Fruit fly (Drosophila melanogaster) ovary, adult (tissue): ENCODE measurements around the gene CG12071.

Experiments used
- CG17801 ChIP-seq: fragments of 200-800 bp; optimal IDR thresholded peaks from 2 replicates; lab custom pipeline; 2019; ENCODE audit warnings: missing biosample characterization, mild to moderate bottlenecking, missing genetic modification characterization, moderate library complexity; ENCODE audit not compliant: partially characterized antibody

Gene CG12071

DNA sequence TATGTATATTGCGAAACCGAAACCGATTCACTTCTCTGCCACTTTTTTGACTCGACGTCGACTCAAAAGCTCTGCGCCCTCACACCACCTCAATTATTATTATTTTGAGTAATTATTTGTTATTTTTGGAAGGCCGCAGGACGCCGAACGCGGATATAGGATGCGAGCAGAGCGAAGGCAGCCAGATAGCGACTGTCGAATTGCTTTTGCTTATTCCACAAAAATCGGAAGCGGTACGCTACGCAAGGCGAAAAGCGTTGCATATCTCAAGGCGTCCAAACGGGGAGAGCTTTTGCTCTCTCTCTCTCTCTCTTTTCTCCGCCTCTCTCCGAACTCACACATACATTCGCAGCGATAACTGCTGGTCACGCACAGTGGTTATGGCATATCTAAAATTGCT, at the start of gene CG12071:
Gene CG12071, minus strand, starts transcription at position 134 of the 400 bp plus-strand sequence.
- TF ChIP-seq CG17801 (GFP tag; lab: Kevin White, UChicago), result no peak

dm6 chr3R:30928634-30929033, 47.8 kb upstream of the CG12071 start:
- no peak for TF ChIP-seq CG17801 (GFP tag; lab: Kevin White, UChicago)

dm6 chr3R:30926033-30926432, 45.2 kb upstream of the CG12071 start:
- no peak for TF ChIP-seq CG17801 (GFP tag; lab: Kevin White, UChicago)

DNA sequence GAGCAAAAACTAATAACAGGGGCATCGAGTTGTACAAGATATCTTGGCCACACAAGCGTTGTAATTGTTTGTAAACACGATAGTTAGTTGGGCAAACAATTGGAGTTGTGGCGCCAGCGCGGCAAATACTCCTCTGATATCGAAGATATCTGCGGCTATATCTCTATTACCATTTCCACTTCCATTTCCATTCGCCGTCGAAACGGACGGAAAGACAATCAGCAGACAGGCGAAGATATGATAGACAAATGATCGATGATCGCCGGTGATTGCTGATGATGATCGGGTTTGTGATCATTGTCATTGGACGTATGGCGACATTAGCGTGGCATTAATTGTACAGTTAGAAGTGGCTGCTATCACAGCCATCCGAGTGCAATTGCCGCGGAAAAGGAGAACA, 44.6 kb upstream of the CG12071 start:
- TF ChIP-seq CG17801 (GFP tag; lab: Kevin White, UChicago), result no peak

dm6 chr3R:30923581-30923980, 42.8 kb upstream of the CG12071 start:
- TF ChIP-seq CG17801 (GFP tag; lab: Kevin White, UChicago), result no peak

DNA sequence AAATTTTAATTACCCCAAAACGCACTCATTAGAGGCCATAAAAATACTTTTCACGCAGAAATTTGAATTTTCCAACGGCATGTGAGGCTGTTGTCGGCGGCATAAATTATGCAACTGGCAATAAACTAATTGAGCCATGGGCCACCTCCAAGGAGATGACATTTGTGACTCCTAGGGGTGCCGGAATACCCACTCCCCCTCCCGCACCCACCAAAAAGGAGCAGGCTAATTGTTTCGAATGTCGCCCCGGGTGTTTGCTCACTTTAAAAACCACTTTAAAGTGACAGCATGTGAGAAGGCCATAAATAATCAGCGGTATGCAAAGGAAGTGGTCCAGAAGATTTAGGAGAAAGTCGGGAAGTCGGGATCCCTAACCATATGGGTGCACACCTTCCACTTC, 41.6 kb upstream of the CG12071 start:
- TF ChIP-seq CG17801 (GFP tag; lab: Kevin White, UChicago), result no peak

dm6 chr3R:30918872-30919271, 38.0 kb upstream of the CG12071 start:
- no peak for TF ChIP-seq CG17801 (GFP tag; lab: Kevin White, UChicago)

dm6 chr3R:30916024-30916423, 35.2 kb upstream of the CG12071 start:
- TF ChIP-seq CG17801 (GFP tag; lab: Kevin White, UChicago), result no peak

DNA sequence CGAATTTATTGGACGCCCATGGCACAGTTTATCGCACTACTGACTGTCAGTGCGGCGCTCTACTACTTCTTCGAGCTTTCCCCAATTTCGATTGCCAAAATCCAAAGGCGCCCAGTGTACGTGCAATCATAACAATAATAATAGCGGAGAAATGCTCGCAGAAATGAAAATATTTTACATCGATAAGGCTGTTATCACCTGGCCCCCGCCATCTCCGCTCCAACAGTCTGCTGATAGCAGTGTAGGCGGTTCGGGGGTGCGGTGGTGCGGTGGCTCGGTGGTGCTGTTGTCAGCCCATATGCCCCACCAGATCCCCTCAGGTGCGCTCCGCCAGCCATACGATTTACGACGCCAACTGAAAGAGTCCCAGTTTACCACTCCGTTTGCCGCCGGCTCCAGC, 34.4 kb upstream of the CG12071 start:
- TF ChIP-seq CG17801 (GFP tag; lab: Kevin White, UChicago), result no peak

DNA sequence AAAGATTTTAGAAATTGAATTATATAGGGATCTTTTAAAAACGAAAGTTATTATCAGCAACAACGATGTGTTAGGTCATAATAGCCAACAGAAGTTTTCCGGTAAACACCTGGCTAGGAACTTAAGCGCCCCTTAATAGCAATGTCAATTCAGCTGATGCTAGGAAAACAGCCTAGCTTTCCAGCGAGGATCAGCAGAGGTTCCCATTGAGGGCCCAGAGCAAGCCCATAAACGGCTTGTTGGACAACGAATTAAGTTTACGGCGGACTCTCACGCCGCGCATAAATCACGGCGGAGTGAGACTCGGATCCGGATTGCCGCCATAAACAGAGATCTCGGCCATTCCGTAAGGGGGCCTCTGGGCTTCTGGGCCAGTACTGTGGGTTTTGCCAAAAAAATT, 32.9 kb upstream of the CG12071 start:
- TF ChIP-seq CG17801 (GFP tag; lab: Kevin White, UChicago), result no peak

- no peak for TF ChIP-seq CG17801 (GFP tag; lab: Kevin White, UChicago)
Observed at dm6 chr3R:30912402-30912801, 31.6 kb upstream of the CG12071 start, which contains the start of gene Ptx1. TSS of gene Ptx1 (plus strand) at chr3R:30912754.

- TF ChIP-seq CG17801 (GFP tag; lab: Kevin White, UChicago), result no peak
Observed at dm6 chr3R:30909840-30910239, 29.0 kb upstream of the CG12071 start.

dm6 chr3R:30909032-30909431, 28.2 kb upstream of the CG12071 start:
- TF ChIP-seq CG17801 (GFP tag; lab: Kevin White, UChicago), result no peak

- TF ChIP-seq CG17801 (GFP tag; lab: Kevin White, UChicago), result no peak
Observed at dm6 chr3R:30903994-30904393, 23.2 kb upstream of the CG12071 start.

- TF ChIP-seq CG17801 (GFP tag; lab: Kevin White, UChicago), result no peak
Observed at dm6 chr3R:30902061-30902460, 21.2 kb upstream of the CG12071 start, which contains the start of gene CG33483. TSS of gene CG33483 (minus strand) at chr3R:30902161.

DNA sequence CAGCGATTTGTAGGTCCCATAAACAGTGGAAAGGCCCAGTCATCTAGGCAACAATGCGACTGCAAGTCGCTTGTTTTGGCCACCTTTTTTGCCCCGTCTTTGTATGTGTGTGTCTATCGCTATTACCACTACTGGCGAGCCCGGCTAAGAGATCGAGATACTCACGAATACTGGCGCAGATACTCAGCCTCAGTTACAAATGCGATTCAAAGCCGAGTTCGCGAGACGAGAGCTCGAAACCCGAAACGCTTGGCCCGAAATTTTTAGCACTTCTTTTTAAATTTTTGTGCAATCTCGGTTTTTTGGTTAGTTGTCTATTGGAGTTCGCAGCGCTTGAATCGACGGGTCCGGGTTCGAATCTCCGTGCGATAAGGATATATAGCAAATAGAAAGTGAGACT, 12.9 kb upstream of the CG12071 start, which contains the start of gene Cyp4c3:
Gene Cyp4c3, plus strand, starts transcription at position 301 of the 400 bp plus-strand sequence.
- TF ChIP-seq CG17801 (GFP tag; lab: Kevin White, UChicago), result no peak

DNA sequence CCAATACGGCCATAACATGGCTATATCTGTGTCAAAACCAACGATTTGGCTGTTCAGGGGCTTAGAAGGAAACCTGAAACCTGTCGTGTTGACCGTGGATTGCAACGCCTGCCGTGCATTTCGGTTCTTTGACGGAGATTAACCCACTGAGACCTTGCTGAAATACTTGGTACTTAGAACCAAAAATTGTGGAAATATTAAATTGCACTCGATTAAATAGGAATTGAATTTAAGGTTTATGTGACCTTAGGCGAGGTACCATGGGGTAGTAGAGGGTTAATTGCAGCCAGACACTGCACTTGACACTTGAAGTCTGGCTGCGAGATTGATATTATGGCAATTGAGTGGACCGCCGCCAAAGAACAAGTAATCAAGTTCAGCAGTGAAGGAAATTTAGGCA, 9.2 kb upstream of the CG12071 start:
- no peak for TF ChIP-seq CG17801 (GFP tag; lab: Kevin White, UChicago)
